Worm (Caenorhabditis elegans) whole organism, L3 larva: ENCODE results near the gene M28.9.

Experiments used
- ZK546.5 ChIP-seq: sonication (generic microtip); optimal IDR thresholded peaks from 2 replicates; lab custom pipeline; 2017; ENCODE audit warnings: missing biosample characterization, missing genetic modification characterization
- ama-1 ChIP-seq: fragments of 150-350 bp; optimal IDR thresholded peaks from 2 replicates; lab custom pipeline; 2018
- fos-1 ChIP-seq: fragments of 150-350 bp; optimal IDR thresholded peaks from 2 replicates; lab custom pipeline; 2014; ENCODE audit warnings: missing biosample characterization, missing genetic modification characterization
- tbx-2 ChIP-seq: sonication (generic microtip); optimal IDR thresholded peaks from 2 replicates; lab custom pipeline; 2016; ENCODE audit warnings: mild to moderate bottlenecking, missing genetic modification characterization, missing compliant biosample characterization
- ztf-11 ChIP-seq: fragments of 150-350 bp; optimal IDR thresholded peaks from 2 replicates; lab custom pipeline; 2014; ENCODE audit warnings: missing biosample characterization, missing genetic modification characterization

DNA sequence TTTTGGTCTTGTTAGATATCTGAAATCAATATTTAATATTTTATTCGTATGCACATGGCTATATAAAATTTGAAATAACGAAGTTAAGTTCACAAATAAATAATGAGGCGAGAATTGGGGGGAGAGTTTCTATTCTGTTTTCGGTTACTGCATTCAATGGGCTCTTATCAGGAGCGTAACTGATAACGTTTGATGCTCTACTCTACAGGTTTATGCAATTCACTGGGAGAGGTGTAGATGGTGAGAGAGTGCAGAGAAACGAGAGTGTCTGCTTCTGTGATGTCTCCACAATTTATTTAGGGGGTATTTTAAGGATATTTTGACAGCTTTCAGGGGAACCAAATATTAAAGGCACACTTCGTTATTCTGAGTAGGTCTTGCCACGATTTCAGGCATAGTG, 44.5 kb upstream of the M28.9 start, which contains the start of gene C14A4.6:
- TF ChIP-seq ztf-11 (tag; lab: Kevin White, UChicago) = no peak
- TF ChIP-seq tbx-2 = no peak
- no peak for TF ChIP-seq ama-1 (lab: Kevin White, UChicago)
- TF ChIP-seq ZK546.5 (tag; lab: Kevin White, UChicago) = no peak
- no peak for TF ChIP-seq fos-1 (tag; lab: Kevin White, UChicago)
